Worm (Caenorhabditis elegans) whole organism, dauer: ENCODE measurements around the gene tgt-1.

ENCODE experiments used
- unc-62 ChIP-seq: sonication (generic microtip); optimal IDR thresholded peaks from 2 replicates; lab custom pipeline; 2017; ENCODE audit warnings: missing biosample characterization, missing genetic modification reagents, missing genetic modification characterization

The tgt-1 gene

ce11 chrIV:11937087-11937486 is 22.5 kb downstream of the tgt-1 start, which contains the start of gene slc-5A12:
TSS of gene slc-5A12 (plus strand) at chrIV:11937419.
- TF ChIP-seq unc-62 (GFP tag; lab: Kevin White, UChicago) = no peak

- no peak for TF ChIP-seq unc-62 (GFP tag; lab: Kevin White, UChicago)
Observed at ce11 chrIV:11930572-11930971, 29.0 kb downstream of the tgt-1 start, which contains the start of gene nhx-9. TSS of gene nhx-9 (plus strand) at chrIV:11930872.

ce11 chrIV:11928388-11928787 is 31.2 kb downstream of the tgt-1 start:
- TF ChIP-seq unc-62 (GFP tag; lab: Kevin White, UChicago) = no peak

- TF ChIP-seq unc-62 (GFP tag; lab: Kevin White, UChicago) = no peak
Observed at ce11 chrIV:11925346-11926075, 34.1 kb downstream of the tgt-1 start, which contains the start of the genes srlf-33 and srlf-32. TSS of gene srlf-33 (minus strand) at chrIV:11925446. TSS of gene srlf-32 (plus strand) at chrIV:11926025.

ce11 chrIV:11924092-11924491 is 35.5 kb downstream of the tgt-1 start:
- TF ChIP-seq unc-62 (GFP tag; lab: Kevin White, UChicago) = no peak

ce11 chrIV:11923074-11923473 is 36.5 kb downstream of the tgt-1 start, which contains the start of gene srlf-31:
TSS of gene srlf-31 (minus strand) at chrIV:11923174.
- TF ChIP-seq unc-62 (GFP tag; lab: Kevin White, UChicago) = no peak

- no peak for TF ChIP-seq unc-62 (GFP tag; lab: Kevin White, UChicago)
Observed at ce11 chrIV:11922011-11922410, 37.6 kb downstream of the tgt-1 start, which contains the start of gene ZK822.1. TSS of gene ZK822.1 (minus strand) at chrIV:11922131.

- no peak for TF ChIP-seq unc-62 (GFP tag; lab: Kevin White, UChicago)
Observed at ce11 chrIV:11919067-11919466, 40.5 kb downstream of the tgt-1 start.

- TF ChIP-seq unc-62 (GFP tag; lab: Kevin White, UChicago) = no peak
Observed at ce11 chrIV:11917886-11918285, 41.7 kb downstream of the tgt-1 start.

ce11 chrIV:11916907-11917306 is 42.7 kb downstream of the tgt-1 start, which contains the start of gene ZK822.10:
TSS of gene ZK822.10 (plus strand) at chrIV:11917137.
- TF ChIP-seq unc-62 (GFP tag; lab: Kevin White, UChicago) = no peak

ce11 chrIV:11915768-11916453 is 43.7 kb downstream of the tgt-1 start, which contains the start of gene ZK822.9:
TSS of gene ZK822.9 (plus strand) at chrIV:11915947.
- TF ChIP-seq unc-62 (GFP tag; lab: Kevin White, UChicago) = no peak

- TF ChIP-seq unc-62 (GFP tag; lab: Kevin White, UChicago) = no peak
Observed at ce11 chrIV:11914837-11915737, 44.5 kb downstream of the tgt-1 start, which contains the start of gene fat-6. TSS of gene fat-6 (minus strand) at chrIV:11915687.

ce11 chrIV:11914260-11914836 is 45.3 kb downstream of the tgt-1 start:
- no peak for TF ChIP-seq unc-62 (GFP tag; lab: Kevin White, UChicago)

- TF ChIP-seq unc-62 (GFP tag; lab: Kevin White, UChicago) = no peak
Observed at ce11 chrIV:11913295-11913940, 46.2 kb downstream of the tgt-1 start.
